Worm (Caenorhabditis elegans): ENCODE measurements around the gene gpb-1.

Gene gpb-1

DNA sequence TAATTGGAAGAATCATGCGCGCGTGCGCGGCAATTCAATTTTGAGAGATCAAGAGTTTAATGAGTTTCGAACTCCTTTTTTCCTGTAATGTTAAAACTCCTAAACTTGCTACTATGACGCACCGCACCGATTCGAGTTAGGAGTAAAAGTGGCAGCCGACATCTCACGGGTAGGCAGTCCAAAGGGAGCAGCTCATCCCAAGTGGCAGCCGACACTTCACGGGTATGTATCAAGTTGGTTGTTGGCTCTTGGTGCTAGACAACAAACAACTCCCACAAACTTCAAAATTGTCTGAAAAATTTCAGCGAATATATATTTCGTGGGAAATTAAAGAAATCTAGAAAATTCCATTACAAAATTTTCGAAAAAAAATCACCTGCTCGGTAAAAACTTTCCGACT is 4.8 kb upstream of the gpb-1 start:
- TF ChIP-seq R02D3.7 (tag; optimal IDR thresholded peaks at IDR 0.05) = no peak
- TF ChIP-seq snpc-4 (tag; optimal IDR thresholded peaks at IDR 0.05) = peak; percentile 79

DNA sequence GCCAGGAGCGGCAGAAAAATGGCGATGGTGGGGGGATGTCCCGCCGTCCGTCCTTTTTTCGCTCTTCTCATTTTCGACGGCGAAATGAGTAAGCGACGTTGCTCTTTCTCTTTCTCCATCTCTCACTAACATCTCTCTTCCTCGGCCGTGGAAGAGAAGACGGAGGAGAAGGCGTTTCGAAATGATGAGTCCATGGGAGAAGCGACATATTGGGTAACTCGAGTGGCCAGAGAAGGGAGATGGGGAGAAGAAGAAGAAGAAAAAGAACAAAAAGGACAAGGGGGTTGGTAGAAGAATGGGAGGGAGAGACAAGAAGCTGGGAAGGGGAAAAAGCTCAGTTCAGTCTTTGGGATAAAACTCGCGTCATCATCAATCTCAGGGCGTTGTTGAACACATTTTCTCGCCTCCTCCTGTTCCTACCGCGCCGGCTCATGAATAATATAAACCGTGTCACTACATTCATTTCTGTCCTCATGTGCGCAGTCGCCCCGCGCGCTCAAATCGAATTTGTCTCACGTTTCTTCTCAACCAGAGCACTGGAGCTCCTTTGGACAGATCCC is 3.3 kb upstream of the gpb-1 start:
- TF ChIP-seq lin-39 (tag; optimal IDR thresholded peaks at IDR 0.05) (no peak), nhr-12 (tag; optimal IDR thresholded peaks at IDR 0.05) (no peak), ceh-82 (tag; optimal IDR thresholded peaks at IDR 0.05) (no peak), elt-3 (tag; optimal IDR thresholded peaks at IDR 0.05) (no peak), lin-11 (tag; optimal IDR thresholded peaks at IDR 0.05) (peak; percentile 33), elt-1 (tag; optimal IDR thresholded peaks at IDR 0.05) (no peak), sem-4 (tag; optimal IDR thresholded peaks at IDR 0.05) (peak; percentile 41), zag-1 (tag; optimal IDR thresholded peaks at IDR 0.05) (peak; percentile 84), F13H6.1 (tag; optimal IDR thresholded peaks at IDR 0.05) (no peak), nhr-129 (tag; optimal IDR thresholded peaks at IDR 0.05) (peak; percentile 80), nhr-10 (tag; optimal IDR thresholded peaks at IDR 0.05) (no peak), nhr-23 (tag; optimal IDR thresholded peaks at IDR 0.05) (no peak), skn-1 (tag; optimal IDR thresholded peaks at IDR 0.05) (no peak), C34F6.9 (tag; optimal IDR thresholded peaks at IDR 0.05) (peak; percentile 69), ama-1 (optimal IDR thresholded peaks at IDR 0.05) (no peak), unc-62 (GFP tag; optimal IDR thresholded peaks at IDR 0.05) (no peak), nhr-237 (tag; optimal IDR thresholded peaks at IDR 0.05) (no peak), lin-13 (GFP tag; optimal IDR thresholded peaks at IDR 0.05) (peak; percentile 19), snpc-4 (tag; optimal IDR thresholded peaks at IDR 0.05) (no peak), mbf-1 (tag; optimal IDR thresholded peaks at IDR 0.05) (no peak), gmeb-1 (tag; optimal IDR thresholded peaks at IDR 0.05) (no peak), nhr-21 (tag; optimal IDR thresholded peaks at IDR 0.05) (no peak), nhr-6 (tag; optimal IDR thresholded peaks at IDR 0.05) (no peak), dmd-4 (tag; optimal IDR thresholded peaks at IDR 0.05) (no peak), ceh-16 (tag; optimal IDR thresholded peaks at IDR 0.05) (no peak), nhr-11 (tag; optimal IDR thresholded peaks at IDR 0.05) (no peak), nhr-77 (tag; optimal IDR thresholded peaks at IDR 0.05) (no peak), ZK546.5 (tag; optimal IDR thresholded peaks at IDR 0.05) (no peak), mab-5 (tag; optimal IDR thresholded peaks at IDR 0.05) (no peak), R02D3.7 (tag; optimal IDR thresholded peaks at IDR 0.05) (no peak), alr-1 (tag; optimal IDR thresholded peaks at IDR 0.05) (no peak), aly-2 (tag; optimal IDR thresholded peaks at IDR 0.05) (no peak), sma-9 (GFP tag; optimal IDR thresholded peaks at IDR 0.05) (no peak), sma-9 (tag; optimal IDR thresholded peaks at IDR 0.05) (no peak), unc-55 (GFP tag; optimal IDR thresholded peaks at IDR 0.05) (peak; percentile 82), ztf-11 (tag; optimal IDR thresholded peaks at IDR 0.05) (no peak), Y55F3AM.14 (GFP tag; optimal IDR thresholded peaks at IDR 0.05) (peak; percentile 32), ztf-1 (GFP tag; conservative IDR thresholded peaks at IDR 0.05) (no peak), egl-27 (tag; optimal IDR thresholded peaks at IDR 0.05) (no peak), peb-1 (tag; optimal IDR thresholded peaks at IDR 0.05) (no peak), sma-3 (GFP tag; optimal IDR thresholded peaks at IDR 0.05) (no peak), unc-39 (tag; optimal IDR thresholded peaks at IDR 0.05) (no peak), nhr-25 (tag; optimal IDR thresholded peaks at IDR 0.05) (no peak), fos-1 (tag; optimal IDR thresholded peaks at IDR 0.05) (peak; percentile 15), lsy-2 (tag; optimal IDR thresholded peaks at IDR 0.05) (peak in 1 of 2 experiments; percentile 60), blmp-1 (tag; optimal IDR thresholded peaks at IDR 0.05; ENCODE audit: insufficient read depth) (no peak), crh-2 (tag; optimal IDR thresholded peaks at IDR 0.05) (no peak), ztf-4 (tag; optimal IDR thresholded peaks at IDR 0.05) (no peak), mdl-1 (tag; optimal IDR thresholded peaks at IDR 0.05) (peak in 1 of 2 experiments; percentile 5)

Measured in whole organism, L2 larva.